Worm (Caenorhabditis elegans) whole organism, mixed stage, embryonic: ENCODE results near the gene helq-1.

ENCODE experiments used
- M03D4.4 ChIP-seq: sonication (generic microtip); optimal IDR thresholded peaks from 2 replicates; lab custom pipeline; 2017; ENCODE audit warnings: mild to moderate bottlenecking, missing genetic modification characterization, missing compliant biosample characterization
- bed-3 ChIP-seq: fragments of 200-800 bp; sonication (Bioruptor generic); optimal IDR thresholded peaks from 3 replicates; lab custom pipeline; 2018; ENCODE audit warnings: mild to moderate bottlenecking, missing genetic modification characterization, moderate library complexity, missing compliant biosample characterization
- ces-1 ChIP-seq: fragments of 150-350 bp; optimal IDR thresholded peaks from 2 replicates; lab custom pipeline; 2014; ENCODE audit warnings: missing biosample characterization, missing genetic modification reagents, missing genetic modification characterization
- elt-1 ChIP-seq: sonication (generic microtip); optimal IDR thresholded peaks from 2 replicates; lab custom pipeline; 2017; ENCODE audit warnings: missing genetic modification characterization, mild to moderate bottlenecking, missing compliant biosample characterization, antibody characterized with exemption, moderate library complexity, borderline replicate concordance; ENCODE audit not compliant: insufficient read depth
- lsy-2 ChIP-seq: fragments of 150-350 bp; optimal IDR thresholded peaks from 2 replicates; lab custom pipeline; 2014; ENCODE audit warnings: missing biosample characterization, missing genetic modification characterization
- nhr-237 ChIP-seq: fragments of 150-350 bp; optimal IDR thresholded peaks from 2 replicates; lab custom pipeline; 2014; ENCODE audit warnings: missing biosample characterization, missing genetic modification characterization
- nhr-28 ChIP-seq: fragments of 150-350 bp; optimal IDR thresholded peaks from 2 replicates; lab custom pipeline; 2014; ENCODE audit warnings: missing biosample characterization, missing genetic modification characterization
- pha-4 ChIP-seq: fragments of 150-350 bp; optimal IDR thresholded peaks from 2 replicates; lab custom pipeline; 2018; ENCODE audit warnings: missing biosample characterization, missing genetic modification reagents, missing genetic modification characterization
- snpc-4 ChIP-seq: fragments of 150-350 bp; optimal IDR thresholded peaks from 2 replicates; lab custom pipeline; 2014; ENCODE audit warnings: missing biosample characterization, missing genetic modification characterization
- unc-39 ChIP-seq: fragments of 150-350 bp; optimal IDR thresholded peaks from 2 replicates; lab custom pipeline; 2014; ENCODE audit warnings: missing biosample characterization, missing genetic modification characterization

ce11 chrIII:620204-620718 is 33.4 kb upstream of the helq-1 start, which contains the start of gene T19C3.4:
- TF ChIP-seq snpc-4 (tag; lab: Kevin White, UChicago) (no peak), ces-1 (GFP tag; lab: Kevin White, UChicago) (no peak), lsy-2 (tag; lab: Kevin White, UChicago) (no peak), nhr-28 (tag; lab: Kevin White, UChicago) (no peak), M03D4.4 (no peak), nhr-237 (tag; lab: Kevin White, UChicago) (no peak), pha-4 (tag; lab: Kevin White, UChicago) (no peak), elt-1 (tag; lab: Kevin White, UChicago) (no peak), unc-39 (tag; lab: Kevin White, UChicago) (no peak), bed-3 (GFP tag; lab: Kevin White, UChicago) (no peak)
